Worm (Caenorhabditis elegans): ENCODE measurements around the gene gfat-1.

The gfat-1 gene

ce11 chrII:11634057-11634676 lies 38.9 kb upstream of the gfat-1 start (continued):
- TF ChIP-seq ztf-18 (tag; optimal IDR thresholded peaks at IDR 0.05) (peak; percentile 50), akir-1 (GFP tag; optimal IDR thresholded peaks at IDR 0.05) (peak; percentile 5), sptf-2 (GFP tag; optimal IDR thresholded peaks at IDR 0.05) (peak; percentile 26), cebp-2 (GFP tag; IDR thresholded peaks at IDR 0.05) (no peak), ceh-100 (GFP tag; IDR thresholded peaks at IDR 0.05) (no peak), rec-8 (tag; optimal IDR thresholded peaks at IDR 0.05) (no peak), F37B4.10 (GFP tag; IDR thresholded peaks at IDR 0.05) (no peak), sea-2 (GFP tag; IDR thresholded peaks at IDR 0.05) (no peak)

ce11 chrII:11633509-11633908 lies 38.3 kb upstream of the gfat-1 start, which contains the start of gene din-1:
din-1 (minus strand) TSS chrII:11633609.
- TF ChIP-seq snpc-3.4 (tag; optimal IDR thresholded peaks at IDR 0.05) (no peak), mxl-1 (tag; optimal IDR thresholded peaks at IDR 0.05) (no peak), rec-8 (tag; optimal IDR thresholded peaks at IDR 0.05) (no peak), Y53G8AR.9 (GFP tag; conservative IDR thresholded peaks at IDR 0.05) (no peak), F37B4.10 (GFP tag; IDR thresholded peaks at IDR 0.05) (no peak), nfyb-1 (GFP tag; IDR thresholded peaks at IDR 0.05) (no peak), atf-7 (tag; optimal IDR thresholded peaks at IDR 0.05) (no peak), ztf-18 (tag; optimal IDR thresholded peaks at IDR 0.05) (no peak), B0035.1 (tag; optimal IDR thresholded peaks at IDR 0.05) (no peak), ztf-28 (GFP tag; IDR thresholded peaks at IDR 0.05) (no peak), D2030.7 (GFP tag; IDR thresholded peaks at IDR 0.05) (no peak), hsf-1 (GFP tag; IDR thresholded peaks at IDR 0.05) (no peak), let-526 (GFP tag; IDR thresholded peaks at IDR 0.05) (no peak)

ce11 chrII:11632689-11633088 lies 37.5 kb upstream of the gfat-1 start:
- TF ChIP-seq nhr-120 (GFP tag; IDR thresholded peaks at IDR 0.05) (no peak), K12H6.12 (tag; optimal IDR thresholded peaks at IDR 0.05) (peak; percentile 25), snpc-4 (GFP tag; optimal IDR thresholded peaks at IDR 0.05) (no peak), snpc-4 (tag; optimal IDR thresholded peaks at IDR 0.05) (peak in 1 of 4 experiments; percentile 25), cebp-1 (GFP tag; IDR thresholded peaks at IDR 0.05) (no peak), cebp-1 (tag; optimal IDR thresholded peaks at IDR 0.05) (peak; percentile 46), F33H1.4 (GFP tag; IDR thresholded peaks at IDR 0.05) (no peak), snpc-1.3 (tag; optimal IDR thresholded peaks at IDR 0.05; ENCODE audit: insufficient read depth) (no peak), hmg-1.2 (GFP tag; IDR thresholded peaks at IDR 0.05) (peak; percentile 70; the same call in 1 of the 2 replicates), dox-1 (GFP tag; IDR thresholded peaks at IDR 0.05) (peak; percentile 19; the same call in 1 of the 2 replicates), nfyb-1 (GFP tag; IDR thresholded peaks at IDR 0.05) (peak; percentile 34; the same call in 1 of the 2 replicates), ceh-27 (GFP tag; optimal IDR thresholded peaks at IDR 0.05) (peak; percentile 21), ztf-6 (GFP tag; IDR thresholded peaks at IDR 0.05) (no peak), zfh-2 (GFP tag; conservative IDR thresholded peaks at IDR 0.05) (peak; percentile 68), lin-35 (GFP tag; optimal IDR thresholded peaks at IDR 0.05) (peak in 1 of 3 experiments; percentile 19), rcor-1 (GFP tag; IDR thresholded peaks at IDR 0.05) (peak; percentile 10; the same call in 1 of the 2 replicates), ztf-28 (GFP tag; IDR thresholded peaks at IDR 0.05) (no peak)

- TF ChIP-seq F55B11.4 (tag; optimal IDR thresholded peaks at IDR 0.05; ENCODE audit: borderline replicate concordance, insufficient read depth): no peak
- no peak for TF ChIP-seq sptf-2 (GFP tag; optimal IDR thresholded peaks at IDR 0.05)
- TF ChIP-seq hlh-12 (tag; optimal IDR thresholded peaks at IDR 0.05): no peak
- 0 out of 2 replicates have a peak, but pooled peaks have one; percentile 19 for TF ChIP-seq nfyb-1 (GFP tag; IDR thresholded peaks at IDR 0.05)
- TF ChIP-seq ztf-3 (GFP tag; optimal IDR thresholded peaks at IDR 0.05): no peak
- TF ChIP-seq hmg-1.2 (GFP tag; IDR thresholded peaks at IDR 0.05): peak; percentile 44; the same call in 1 of the 2 replicates
- no peak for TF ChIP-seq T07F8.4 (tag; optimal IDR thresholded peaks at IDR 0.05)
- TF ChIP-seq C06A6.2 (GFP tag; conservative IDR thresholded peaks at IDR 0.05): no peak
- no peak for TF ChIP-seq atf-7 (tag; optimal IDR thresholded peaks at IDR 0.05)
- no peak for TF ChIP-seq lsl-1 (GFP tag; optimal IDR thresholded peaks at IDR 0.05)
- no peak for TF ChIP-seq nfya-1 (tag; optimal IDR thresholded peaks at IDR 0.05; ENCODE audit: borderline replicate concordance, insufficient read depth)
- TF ChIP-seq efl-1 (GFP tag; optimal IDR thresholded peaks at IDR 0.05): no peak
These were observed 34.7 kb upstream of the gfat-1 start for ce11 chrII:11629957-11630356.

Measured in whole organism, young adult.